Fruit fly (Drosophila melanogaster) whole organism, embryonic: ENCODE measurements around the gene CG11898.
A peak's percentile ranks its signal among the peaks of the same experiment; 100 is the strongest.

ENCODE experiments used
- Adf1 ChIP-seq: fragments of 200-800 bp; sonication (Bioruptor generic); IDR thresholded peaks from 2 replicates; pipeline ENCODE4 v1.3.6; 2022; ENCODE audit warnings: missing biosample characterization, missing genetic modification characterization
- Antp ChIP-seq: fragments of 200-800 bp; sonication (Bioruptor generic); optimal IDR thresholded peaks from 3 replicates; lab custom pipeline; 2016; ENCODE audit warnings: missing biosample characterization, missing genetic modification characterization
- Asciz ChIP-seq: fragments of 200-800 bp; sonication (Bioruptor generic); optimal IDR thresholded peaks from 2 replicates; lab custom pipeline; 2017; ENCODE audit warnings: missing biosample characterization, mild to moderate bottlenecking, missing genetic modification characterization, missing genetic modification reagents
- B-H1 ChIP-seq: fragments of 200-800 bp; sonication (Bioruptor generic); IDR thresholded peaks from 3 replicates; pipeline ENCODE4 v1.3.6; 2022; ENCODE audit warnings: missing biosample characterization, missing genetic modification characterization
- B-H2 ChIP-seq: fragments of 200-800 bp; sonication (Bioruptor generic); optimal IDR thresholded peaks from 2 replicates; lab custom pipeline; 2018; ENCODE audit warnings: missing biosample characterization, mild to moderate bottlenecking, missing genetic modification characterization
- CG10321 ChIP-seq: fragments of 200-800 bp; sonication (Bioruptor generic); IDR thresholded peaks from 2 replicates; pipeline ENCODE4 v1.3.6; 2022; ENCODE audit warnings: missing biosample characterization, missing genetic modification characterization
- CG10431 ChIP-seq: fragments of 200-800 bp; sonication (Bioruptor generic); optimal IDR thresholded peaks from 3 replicates; lab custom pipeline; 2018; ENCODE audit warnings: missing biosample characterization, mild to moderate bottlenecking, missing genetic modification characterization
- CG10979 ChIP-seq: fragments of 200-800 bp; sonication (Bioruptor generic); optimal IDR thresholded peaks from 2 replicates; lab custom pipeline; 2018; ENCODE audit warnings: missing biosample characterization, mild to moderate bottlenecking, missing genetic modification characterization, moderate library complexity
- CG11085 ChIP-seq: fragments of 200-800 bp; sonication (Bioruptor generic); IDR thresholded peaks from 2 replicates; pipeline ENCODE4 v1.3.6; 2022; ENCODE audit warnings: missing biosample characterization, missing genetic modification characterization
- CG11456 ChIP-seq: fragments of 200-800 bp; sonication (Bioruptor generic); IDR thresholded peaks from 3 replicates; pipeline ENCODE4 v1.3.6; 2022; ENCODE audit warnings: missing biosample characterization, missing genetic modification characterization
- CG11695 ChIP-seq: fragments of 200-800 bp; sonication (Bioruptor generic); IDR thresholded peaks from 3 replicates; pipeline ENCODE4 v1.3.6; 2022; ENCODE audit warnings: missing biosample characterization, missing genetic modification characterization
- CG1233 ChIP-seq: fragments of 200-800 bp; sonication (Bioruptor generic); optimal IDR thresholded peaks from 4 replicates; lab custom pipeline; 2018; ENCODE audit warnings: missing biosample characterization, mild to moderate bottlenecking, missing genetic modification characterization
- CG14441 ChIP-seq: fragments of 200-800 bp; sonication (Bioruptor generic); IDR thresholded peaks from 2 replicates; pipeline ENCODE4 v1.3.6; 2022; ENCODE audit warnings: missing biosample characterization, missing genetic modification characterization
- CG17802 ChIP-seq: fragments of 200-800 bp; sonication (Bioruptor generic); optimal IDR thresholded peaks from 2 replicates; lab custom pipeline; 2018; ENCODE audit warnings: missing biosample characterization, mild to moderate bottlenecking, missing genetic modification characterization, moderate library complexity
- CG2120 ChIP-seq: fragments of 200-800 bp; sonication (Bioruptor generic); optimal IDR thresholded peaks from 3 replicates; lab custom pipeline; 2016; ENCODE audit warnings: missing biosample characterization, missing genetic modification characterization
- CG2129 ChIP-seq: fragments of 200-800 bp; sonication (Bioruptor generic); IDR thresholded peaks from 2 replicates; pipeline ENCODE4 v1.3.6; 2022; ENCODE audit warnings: missing biosample characterization, missing genetic modification characterization; ENCODE audit not compliant: partially characterized antibody
- CG2678 ChIP-seq: fragments of 200-800 bp; sonication (Bioruptor generic); optimal IDR thresholded peaks from 3 replicates; lab custom pipeline; 2019; ENCODE audit warnings: missing biosample characterization, mild to moderate bottlenecking, missing genetic modification characterization, moderate library complexity
- CG34422 ChIP-seq: fragments of 200-800 bp; sonication (Bioruptor generic); IDR thresholded peaks from 3 replicates; pipeline ENCODE4 v1.3.6; 2022; ENCODE audit warnings: missing biosample characterization, missing genetic modification characterization
- CG4328 ChIP-seq: fragments of 200-800 bp; sonication (Bioruptor generic); optimal IDR thresholded peaks from 3 replicates; lab custom pipeline; 2017; ENCODE audit warnings: missing biosample characterization, missing genetic modification reagents, missing genetic modification characterization
- CG4820 ChIP-seq: fragments of 200-800 bp; sonication (Bioruptor generic); optimal IDR thresholded peaks from 3 replicates; lab custom pipeline; 2016; ENCODE audit warnings: missing biosample characterization, missing genetic modification characterization
- CG5245 ChIP-seq: fragments of 200-800 bp; sonication (Bioruptor generic); optimal IDR thresholded peaks from 3 replicates; lab custom pipeline; 2016; ENCODE audit warnings: missing biosample characterization, missing genetic modification characterization
- CG6254 ChIP-seq: fragments of 200-800 bp; sonication (Bioruptor generic); optimal IDR thresholded peaks from 3 replicates; lab custom pipeline; 2017; ENCODE audit warnings: mild to moderate bottlenecking, missing biosample characterization, missing genetic modification reagents, missing genetic modification characterization
- CG6791 ChIP-seq: fragments of 200-800 bp; sonication (Bioruptor generic); IDR thresholded peaks from 3 replicates; pipeline ENCODE4 v1.3.6; 2022; ENCODE audit warnings: missing biosample characterization, missing genetic modification characterization; ENCODE audit not compliant: partially characterized antibody
- CG7928 ChIP-seq: fragments of 200-800 bp; sonication (Bioruptor generic); optimal IDR thresholded peaks from 2 replicates; lab custom pipeline; 2017; ENCODE audit warnings: missing biosample characterization, mild to moderate bottlenecking, missing genetic modification characterization
- CG7987 ChIP-seq: fragments of 200-800 bp; sonication (Bioruptor generic); optimal IDR thresholded peaks from 2 replicates; lab custom pipeline; 2018; ENCODE audit warnings: missing biosample characterization, mild to moderate bottlenecking, missing genetic modification characterization, moderate library complexity
- CG8089 ChIP-seq: fragments of 200-800 bp; sonication (Bioruptor generic); optimal IDR thresholded peaks from 3 replicates; lab custom pipeline; 2016; ENCODE audit warnings: missing biosample characterization, missing genetic modification characterization
- CG8359 ChIP-seq: fragments of 200-800 bp; sonication (Bioruptor generic); optimal IDR thresholded peaks from 2 replicates; lab custom pipeline; 2017; ENCODE audit warnings: missing biosample characterization, mild to moderate bottlenecking, missing genetic modification characterization, borderline replicate concordance
- CG9727 ChIP-seq: fragments of 200-800 bp; sonication (Bioruptor generic); optimal IDR thresholded peaks from 3 replicates; lab custom pipeline; 2017; ENCODE audit warnings: missing biosample characterization, mild to moderate bottlenecking, missing genetic modification characterization
- D19A ChIP-seq: fragments of 200-800 bp; optimal IDR thresholded peaks from 3 replicates; lab custom pipeline; 2019; ENCODE audit warnings: missing biosample characterization, mild to moderate bottlenecking, missing genetic modification characterization, moderate library complexity
- E2f2 ChIP-seq: fragments of 200-800 bp; sonication (Bioruptor generic); IDR thresholded peaks from 2 replicates; pipeline ENCODE4 v1.3.6; 2022; ENCODE audit warnings: missing biosample characterization, missing genetic modification characterization
- Fer1 ChIP-seq: fragments of 200-800 bp; sonication (Bioruptor generic); optimal IDR thresholded peaks from 2 replicates; lab custom pipeline; 2017; ENCODE audit warnings: missing biosample characterization, mild to moderate bottlenecking, missing genetic modification characterization
- Fer3 ChIP-seq: fragments of 200-800 bp; sonication (Bioruptor generic); optimal IDR thresholded peaks from 2 replicates; lab custom pipeline; 2018; ENCODE audit warnings: missing biosample characterization, mild to moderate bottlenecking, missing genetic modification characterization, moderate library complexity
- MBD-R2 ChIP-seq: fragments of 200-800 bp; sonication (Bioruptor generic); IDR thresholded peaks from 2 replicates; pipeline ENCODE4 v1.3.6; 2022; ENCODE audit warnings: missing biosample characterization, missing genetic modification characterization
- NC2β ChIP-seq: fragments of 200-800 bp; sonication (Bioruptor generic); optimal IDR thresholded peaks from 2 replicates; lab custom pipeline; 2016; ENCODE audit warnings: missing biosample characterization, missing genetic modification characterization
- Nf-YB ChIP-seq: fragments of 200-800 bp; sonication (Bioruptor generic); optimal IDR thresholded peaks from 3 replicates; lab custom pipeline; 2019; ENCODE audit warnings: missing biosample characterization, mild to moderate bottlenecking, missing genetic modification characterization, moderate library complexity
- Optix ChIP-seq: fragments of 200-800 bp; sonication (Bioruptor generic); IDR thresholded peaks from 3 replicates; pipeline ENCODE4 v1.3.6; 2022; ENCODE audit warnings: missing biosample characterization, missing genetic modification characterization
- Rx ChIP-seq: fragments of 200-800 bp; sonication (Bioruptor generic); IDR thresholded peaks from 2 replicates; pipeline ENCODE4 v1.3.6; 2022; ENCODE audit warnings: missing biosample characterization, missing genetic modification characterization
- Sox102F ChIP-seq: fragments of 200-800 bp; sonication (Bioruptor generic); optimal IDR thresholded peaks from 2 replicates; lab custom pipeline; 2018; ENCODE audit warnings: missing biosample characterization, mild to moderate bottlenecking, missing genetic modification characterization, moderate library complexity
- ase ChIP-seq: fragments of 200-800 bp; sonication (Bioruptor generic); IDR thresholded peaks from 3 replicates; pipeline ENCODE4 v1.3.6; 2022; ENCODE audit warnings: missing biosample characterization, missing genetic modification characterization
- cad ChIP-seq: fragments of >200 bp; optimal IDR thresholded peaks from 2 replicates; lab custom pipeline; 2017; ENCODE audit warnings: missing biosample characterization, missing genetic modification characterization
- danr ChIP-seq: fragments of 200-800 bp; sonication (Bioruptor generic); IDR thresholded peaks from 2 replicates; pipeline ENCODE4 v1.3.6; 2022; ENCODE audit warnings: missing biosample characterization, missing genetic modification characterization
- h ChIP-seq: fragments of >200 bp; optimal IDR thresholded peaks from 2 replicates; lab custom pipeline; 2017
- nom ChIP-seq: fragments of 200-800 bp; sonication (Bioruptor generic); optimal IDR thresholded peaks from 2 replicates; lab custom pipeline; 2017; ENCODE audit warnings: missing biosample characterization, missing genetic modification characterization, mild to moderate bottlenecking, moderate library complexity, missing genetic modification reagents
- p53 ChIP-seq: fragments of 200-800 bp; sonication (Bioruptor generic); optimal IDR thresholded peaks from 2 replicates; lab custom pipeline; 2016; ENCODE audit warnings: missing biosample characterization, missing genetic modification characterization
- row ChIP-seq: fragments of 200-800 bp; sonication (Bioruptor generic); IDR thresholded peaks from 3 replicates; pipeline ENCODE4 v1.3.6; 2022; ENCODE audit warnings: missing biosample characterization, missing genetic modification characterization
- sens ChIP-seq: fragments of 200-800 bp; sonication (Bioruptor generic); peaks from one replicate; lab custom pipeline; 2016; ENCODE audit warnings: missing biosample characterization, missing genetic modification characterization
- shn ChIP-seq: fragments of 200-800 bp; sonication (Bioruptor generic); optimal IDR thresholded peaks from 3 replicates; lab custom pipeline; 2016; ENCODE audit warnings: missing biosample characterization, missing genetic modification characterization
- sob ChIP-seq: fragments of 200-800 bp; sonication (Bioruptor generic); IDR thresholded peaks from 2 replicates; pipeline ENCODE4 v1.3.6; 2022; ENCODE audit warnings: missing biosample characterization, missing genetic modification characterization
- wor ChIP-seq: fragments of 200-800 bp; sonication (Bioruptor generic); IDR thresholded peaks from 2 replicates; pipeline ENCODE4 v1.3.6; 2022; ENCODE audit warnings: missing biosample characterization, missing genetic modification characterization
- zf30C ChIP-seq: fragments of 200-800 bp; sonication (Bioruptor generic); optimal IDR thresholded peaks from 3 replicates; lab custom pipeline; 2018; ENCODE audit warnings: missing biosample characterization, mild to moderate bottlenecking, missing genetic modification characterization

Gene CG11898

dm6 chr3R:29207012-29207656, 41.7 kb downstream of the CG11898 start (continued):
- TF ChIP-seq CG17802: no peak
- TF ChIP-seq NC2β (GFP tag; lab: Kevin White, UChicago): no peak
- no peak for TF ChIP-seq shn (GFP tag; lab: Kevin White, UChicago)
- peak; percentile 14 for TF ChIP-seq CG5245 (GFP tag; lab: Kevin White, UChicago)
- TF ChIP-seq p53 (GFP tag; lab: Kevin White, UChicago): no peak
- TF ChIP-seq ase: peak; percentile 66; the same call in 2 of the 3 replicates
- TF ChIP-seq E2f2 (GFP tag; lab: Robert Waterston, UW): peak; percentile 38; the same call in 1 of the 2 replicates
- no peak for TF ChIP-seq CG8089 (GFP tag; lab: Kevin White, UChicago)
- no peak for TF ChIP-seq cad (GFP tag; lab: Kevin White, UChicago)
- no peak for TF ChIP-seq CG2129
- peak; percentile 9 for TF ChIP-seq CG9727 (GFP tag; lab: Kevin White, UChicago)
- TF ChIP-seq CG10431: peak; percentile 34
- TF ChIP-seq MBD-R2: peak; percentile 16; the same call in 1 of the 2 replicates
- peak; percentile 39; the same call in 1 of the 2 replicates for TF ChIP-seq wor (GFP tag; lab: Robert Waterston, UW)
- peak; percentile 0 for TF ChIP-seq Nf-YB
- TF ChIP-seq CG11085 (GFP tag; lab: Robert Waterston, UW): peak; percentile 63
- TF ChIP-seq B-H2 (GFP tag; lab: Kevin White, UChicago): peak; percentile 6
- TF ChIP-seq CG4820 (GFP tag; lab: Kevin White, UChicago): peak; percentile 20
- TF ChIP-seq nom (GFP tag; lab: Kevin White, UChicago): peak; percentile 82
- peak; percentile 11 for TF ChIP-seq CG7928 (GFP tag; lab: Kevin White, UChicago)
- peak; percentile 74 for TF ChIP-seq CG11456 (GFP tag; lab: Robert Waterston, UW)
- peak; percentile 71 for TF ChIP-seq CG34422 (GFP tag; lab: Robert Waterston, UW)
- TF ChIP-seq CG8359 (GFP tag; lab: Kevin White, UChicago): no peak
- peak; percentile 48 for TF ChIP-seq sens (GFP tag; lab: Kevin White, UChicago)
- peak; percentile 13 for TF ChIP-seq Antp (GFP tag; lab: Kevin White, UChicago)
- TF ChIP-seq D19A (tag; lab: Kevin White, UChicago): peak; percentile 58
- TF ChIP-seq CG2678: peak; percentile 77
- peak; percentile 28; the same call in 1 of the 3 replicates for TF ChIP-seq Optix
- peak; percentile 63 for TF ChIP-seq Fer1 (GFP tag; lab: Kevin White, UChicago)
- TF ChIP-seq Sox102F (GFP tag; lab: Kevin White, UChicago): peak; percentile 74
- TF ChIP-seq Rx (GFP tag; lab: Robert Waterston, UW): peak; percentile 41; the same call in 1 of the 2 replicates
- TF ChIP-seq CG6791 (GFP tag; lab: Robert Waterston, UW): no peak
- TF ChIP-seq row (GFP tag; lab: Robert Waterston, UW): peak; percentile 86
- peak; percentile 70 for TF ChIP-seq Fer3 (tag; lab: Kevin White, UChicago)
- peak; percentile 3 for TF ChIP-seq CG4328
- no peak for TF ChIP-seq danr (GFP tag; lab: Robert Waterston, UW)
- peak; percentile 42 for TF ChIP-seq CG2120 (GFP tag; lab: Kevin White, UChicago)
- TF ChIP-seq zf30C (GFP tag; lab: Kevin White, UChicago): no peak
- TF ChIP-seq CG11695 (GFP tag; lab: Robert Waterston, UW): peak; percentile 67; the same call in 2 of the 3 replicates
- peak; percentile 73 for TF ChIP-seq B-H1 (GFP tag; lab: Robert Waterston, UW)
- TF ChIP-seq sob: peak; percentile 75
- TF ChIP-seq CG10979 (tag; lab: Kevin White, UChicago): peak; percentile 45
- peak; percentile 47 for TF ChIP-seq CG1233 (GFP tag; lab: Kevin White, UChicago)
- TF ChIP-seq CG10321 (GFP tag; lab: Robert Waterston, UW): peak; percentile 26; the same call in 1 of the 2 replicates
- TF ChIP-seq h (lab: Kevin White, UChicago): no peak
- TF ChIP-seq Asciz: peak; percentile 29
- TF ChIP-seq Adf1 (GFP tag; lab: Robert Waterston, UW): 0 out of 2 replicates have a peak, but pooled peaks have one; percentile 33
- peak; percentile 28 for TF ChIP-seq CG6254 (GFP tag; lab: Kevin White, UChicago)
- TF ChIP-seq CG7987 (GFP tag; lab: Kevin White, UChicago): peak; percentile 11
- TF ChIP-seq CG14441 (GFP tag; lab: Robert Waterston, UW): peak; percentile 86
